Fruit fly (Drosophila melanogaster) whole organism, embryonic: ENCODE measurements around the gene lwr.

Experiments
- Antp ChIP-seq: fragments of 200-800 bp; sonication (Bioruptor generic); optimal IDR thresholded peaks from 3 replicates; lab custom pipeline; 2016; ENCODE audit warnings: missing biosample characterization, missing genetic modification characterization
- B-H2 ChIP-seq: fragments of 200-800 bp; sonication (Bioruptor generic); optimal IDR thresholded peaks from 2 replicates; lab custom pipeline; 2018; ENCODE audit warnings: missing biosample characterization, mild to moderate bottlenecking, missing genetic modification characterization
- Bdp1 ChIP-seq: fragments of 200-800 bp; sonication (Bioruptor generic); optimal IDR thresholded peaks from 3 replicates; lab custom pipeline; 2016; ENCODE audit warnings: missing biosample characterization, missing genetic modification characterization
- CG10979 ChIP-seq: fragments of 200-800 bp; sonication (Bioruptor generic); optimal IDR thresholded peaks from 2 replicates; lab custom pipeline; 2018; ENCODE audit warnings: missing biosample characterization, mild to moderate bottlenecking, missing genetic modification characterization, moderate library complexity
- CG11085 ChIP-seq: fragments of 200-800 bp; sonication (Bioruptor generic); IDR thresholded peaks from 2 replicates; pipeline ENCODE4 v1.3.6; 2022; ENCODE audit warnings: missing biosample characterization, missing genetic modification characterization
- CG11398 ChIP-seq: fragments of 200-800 bp; sonication (Bioruptor generic); optimal IDR thresholded peaks from 2 replicates; lab custom pipeline; 2016; ENCODE audit warnings: missing biosample characterization, missing genetic modification characterization
- CG13123 ChIP-seq: fragments of 200-800 bp; sonication (Bioruptor generic); optimal IDR thresholded peaks from 2 replicates; lab custom pipeline; 2016; ENCODE audit warnings: missing biosample characterization, missing genetic modification characterization
- CG13894 ChIP-seq: fragments of 200-800 bp; sonication (Bioruptor generic); optimal IDR thresholded peaks from 3 replicates; lab custom pipeline; 2018; ENCODE audit warnings: missing biosample characterization, mild to moderate bottlenecking, missing genetic modification characterization, moderate library complexity
- CG15073 ChIP-seq: fragments of 200-800 bp; sonication (Bioruptor generic); optimal IDR thresholded peaks from 2 replicates; lab custom pipeline; 2016; ENCODE audit warnings: missing biosample characterization, missing genetic modification characterization
- CG1529 ChIP-seq: fragments of 200-800 bp; sonication (Bioruptor generic); optimal IDR thresholded peaks from 3 replicates; lab custom pipeline; 2018; ENCODE audit warnings: missing biosample characterization, missing genetic modification characterization
- CG17612 ChIP-seq: fragments of 200-800 bp; sonication (Bioruptor generic); IDR thresholded peaks from 2 replicates; pipeline ENCODE4 v1.3.6; 2022; ENCODE audit warnings: missing biosample characterization, missing genetic modification characterization
- CG1832 ChIP-seq: fragments of 200-800 bp; sonication (Bioruptor generic); optimal IDR thresholded peaks from 2 replicates; lab custom pipeline; 2017; ENCODE audit warnings: missing biosample characterization, mild to moderate bottlenecking, missing genetic modification characterization, inconsistent platforms
- CG2889 ChIP-seq: fragments of 200-800 bp; sonication (Bioruptor generic); IDR thresholded peaks from 3 replicates; pipeline ENCODE4 v1.3.6; 2022; ENCODE audit warnings: missing biosample characterization, missing genetic modification characterization
- CG30020 ChIP-seq: fragments of 200-800 bp; optimal IDR thresholded peaks from 2 replicates; lab custom pipeline; 2019; ENCODE audit warnings: missing biosample characterization, mild to moderate bottlenecking, missing genetic modification characterization, moderate library complexity
- CG5245 ChIP-seq: fragments of 200-800 bp; sonication (Bioruptor generic); optimal IDR thresholded peaks from 3 replicates; lab custom pipeline; 2016; ENCODE audit warnings: missing biosample characterization, missing genetic modification characterization
- CG6254 ChIP-seq: fragments of 200-800 bp; sonication (Bioruptor generic); optimal IDR thresholded peaks from 3 replicates; lab custom pipeline; 2017; ENCODE audit warnings: mild to moderate bottlenecking, missing biosample characterization, missing genetic modification reagents, missing genetic modification characterization
- CG6791 ChIP-seq: fragments of 200-800 bp; sonication (Bioruptor generic); IDR thresholded peaks from 3 replicates; pipeline ENCODE4 v1.3.6; 2022; ENCODE audit warnings: missing biosample characterization, missing genetic modification characterization; ENCODE audit not compliant: partially characterized antibody
- CG7271 ChIP-seq: fragments of 200-800 bp; sonication (Bioruptor generic); optimal IDR thresholded peaks from 2 replicates; lab custom pipeline; 2018; ENCODE audit warnings: missing biosample characterization, mild to moderate bottlenecking, missing genetic modification characterization, moderate library complexity
- CTCF ChIP-seq: fragments of 200-800 bp; sonication (Bioruptor generic); optimal IDR thresholded peaks from 2 replicates; lab custom pipeline; 2017; ENCODE audit warnings: missing biosample characterization, mild to moderate bottlenecking, missing genetic modification characterization, moderate library complexity
- Deaf1 ChIP-seq: fragments of 200-800 bp; optimal IDR thresholded peaks from 3 replicates; lab custom pipeline; 2019; ENCODE audit warnings: missing biosample characterization, mild to moderate bottlenecking, missing genetic modification characterization, moderate library complexity
- Ets65A ChIP-seq: fragments of 200-800 bp; sonication (Bioruptor generic); peaks from one replicate; lab custom pipeline; 2016; ENCODE audit warnings: missing biosample characterization, missing genetic modification characterization
- Fer1 ChIP-seq: fragments of 200-800 bp; sonication (Bioruptor generic); optimal IDR thresholded peaks from 2 replicates; lab custom pipeline; 2017; ENCODE audit warnings: missing biosample characterization, mild to moderate bottlenecking, missing genetic modification characterization
- HLH3B ChIP-seq: fragments of 200-800 bp; sonication (Bioruptor generic); IDR thresholded peaks from 2 replicates; pipeline ENCODE4 v1.3.6; 2022; ENCODE audit warnings: missing biosample characterization, missing genetic modification characterization
- Hey ChIP-seq: fragments of 200-800 bp; sonication (Bioruptor generic); optimal IDR thresholded peaks from 3 replicates; lab custom pipeline; 2018; ENCODE audit warnings: missing biosample characterization, mild to moderate bottlenecking, missing genetic modification characterization
- Mad ChIP-seq: fragments of 200-800 bp; sonication (Bioruptor generic); optimal IDR thresholded peaks from 2 replicates; lab custom pipeline; 2016; ENCODE audit warnings: missing biosample characterization, missing genetic modification characterization
- Myb ChIP-seq: fragments of 200-800 bp; sonication (Bioruptor generic); optimal IDR thresholded peaks from 2 replicates; lab custom pipeline; 2016; ENCODE audit warnings: missing biosample characterization, missing genetic modification characterization
- NC2α ChIP-seq: fragments of 200-800 bp; sonication (Bioruptor generic); optimal IDR thresholded peaks from 2 replicates; lab custom pipeline; 2016; ENCODE audit warnings: missing biosample characterization, missing genetic modification characterization
- Nf-YC ChIP-seq: fragments of 200-800 bp; optimal IDR thresholded peaks from 3 replicates; lab custom pipeline; 2019; ENCODE audit warnings: missing biosample characterization, mild to moderate bottlenecking, missing genetic modification characterization, moderate library complexity
- Ptx1 ChIP-seq: fragments of 200-800 bp; sonication (Bioruptor generic); IDR thresholded peaks from 2 replicates; pipeline ENCODE4 v1.3.6; 2022; ENCODE audit warnings: missing biosample characterization, missing genetic modification characterization
- Spps ChIP-seq: fragments of 200-800 bp; sonication (Bioruptor generic); optimal IDR thresholded peaks from 2 replicates; lab custom pipeline; 2018; ENCODE audit warnings: missing biosample characterization, mild to moderate bottlenecking, missing genetic modification characterization
- Stat92E ChIP-seq, 3 experiments: fragments of >200 bp in 2 of 3; fragments of 200-800 bp in 1 of 3; sonication (Bioruptor generic) in 1 of 3; optimal IDR thresholded peaks; 2 replicates each; lab custom pipeline; 2017 to 2019; ENCODE audit warnings: missing biosample characterization in 3 of 3, missing genetic modification characterization in 3 of 3, mild to moderate bottlenecking in 1 of 3, moderate library complexity in 1 of 3
- TFAM ChIP-seq: fragments of 200-800 bp; sonication (Bioruptor generic); optimal IDR thresholded peaks from 2 replicates; lab custom pipeline; 2017; ENCODE audit warnings: missing biosample characterization, missing genetic modification characterization, inconsistent platforms
- Xrp1 ChIP-seq: fragments of 200-800 bp; sonication (Bioruptor generic); IDR thresholded peaks from 2 replicates; pipeline ENCODE4 v1.3.6; 2022; ENCODE audit warnings: missing biosample characterization, missing genetic modification characterization
- ab ChIP-seq: fragments of 200-800 bp; sonication (Bioruptor generic); optimal IDR thresholded peaks from 2 replicates; lab custom pipeline; 2016; ENCODE audit warnings: missing biosample characterization, missing genetic modification characterization
- az2 ChIP-seq: fragments of 200-800 bp; sonication (Bioruptor generic); optimal IDR thresholded peaks from 3 replicates; lab custom pipeline; 2016; ENCODE audit warnings: missing biosample characterization, missing genetic modification characterization
- bab2 ChIP-seq: fragments of 200-800 bp; sonication (Bioruptor generic); optimal IDR thresholded peaks from 2 replicates; lab custom pipeline; 2016; ENCODE audit warnings: missing biosample characterization, missing genetic modification characterization
- bbx ChIP-seq: fragments of 200-800 bp; sonication (Bioruptor generic); IDR thresholded peaks from 2 replicates; pipeline ENCODE4 v1.3.6; 2022; ENCODE audit warnings: missing biosample characterization, missing genetic modification characterization; ENCODE audit not compliant: partially characterized antibody
- caup ChIP-seq: fragments of 200-800 bp; sonication (Bioruptor generic); optimal IDR thresholded peaks from 3 replicates; lab custom pipeline; 2017; ENCODE audit warnings: missing biosample characterization, mild to moderate bottlenecking, missing genetic modification characterization, moderate library complexity; ENCODE audit not compliant: severe bottlenecking
- chm ChIP-seq: fragments of 200-800 bp; sonication (Bioruptor generic); IDR thresholded peaks from 2 replicates; pipeline ENCODE4 v1.3.6; 2022; ENCODE audit warnings: missing biosample characterization, missing genetic modification characterization
- chn ChIP-seq: fragments of 200-800 bp; sonication (Bioruptor generic); optimal IDR thresholded peaks from 2 replicates; lab custom pipeline; 2016; ENCODE audit warnings: missing biosample characterization, missing genetic modification characterization
- gro ChIP-seq: fragments of 200-800 bp; sonication (Bioruptor generic); optimal IDR thresholded peaks from 2 replicates; lab custom pipeline; 2016; ENCODE audit warnings: missing biosample characterization, missing genetic modification characterization
- hbn ChIP-seq: fragments of 200-800 bp; sonication (Bioruptor generic); IDR thresholded peaks from 2 replicates; pipeline ENCODE4 v1.3.6; 2022; ENCODE audit warnings: missing biosample characterization, missing genetic modification characterization; ENCODE audit not compliant: partially characterized antibody
- inv ChIP-seq: fragments of 200-800 bp; sonication (Bioruptor generic); IDR thresholded peaks from 2 replicates; pipeline ENCODE4 v1.3.6; 2022; ENCODE audit warnings: missing biosample characterization, missing genetic modification characterization; ENCODE audit not compliant: partially characterized antibody
- knrl ChIP-seq: fragments of 200-800 bp; sonication (Bioruptor generic); IDR thresholded peaks from 3 replicates; pipeline ENCODE4 v1.3.6; 2022; ENCODE audit warnings: missing biosample characterization, missing genetic modification characterization; ENCODE audit not compliant: partially characterized antibody
- mirr ChIP-seq: fragments of 200-800 bp; sonication (Bioruptor generic); optimal IDR thresholded peaks from 3 replicates; lab custom pipeline; 2018; ENCODE audit warnings: missing biosample characterization, mild to moderate bottlenecking, missing genetic modification characterization
- nerfin-1 ChIP-seq: fragments of 200-800 bp; sonication (Bioruptor generic); optimal IDR thresholded peaks from 3 replicates; lab custom pipeline; 2019; ENCODE audit warnings: missing biosample characterization, mild to moderate bottlenecking, missing genetic modification characterization, moderate library complexity
- onecut ChIP-seq: fragments of 200-800 bp; sonication (Bioruptor generic); IDR thresholded peaks from 2 replicates; pipeline ENCODE4 v1.3.6; 2022; ENCODE audit warnings: missing biosample characterization, missing genetic modification characterization
- sc ChIP-seq, 3 experiments: fragments of >200 bp in 2 of 3; fragments of 200-800 bp in 1 of 3; sonication (Bioruptor generic) in 1 of 3; optimal IDR thresholded peaks; 2 replicates in 2 of 3; 3 replicates in 1 of 3; lab custom pipeline; 2017; ENCODE audit warnings: mild to moderate bottlenecking in 1 of 3, missing biosample characterization in 1 of 3, missing genetic modification characterization in 1 of 3, missing genetic modification reagents in 1 of 3
- slp2 ChIP-seq: fragments of 200-800 bp; sonication (Bioruptor generic); optimal IDR thresholded peaks from 2 replicates; lab custom pipeline; 2016; ENCODE audit warnings: missing biosample characterization, missing genetic modification characterization
- trh ChIP-seq: fragments of 200-800 bp; sonication (Bioruptor generic); optimal IDR thresholded peaks from 2 replicates; lab custom pipeline; 2016; ENCODE audit warnings: missing biosample characterization, missing genetic modification characterization
- wdn ChIP-seq: fragments of 200-800 bp; sonication (Bioruptor generic); IDR thresholded peaks from 2 replicates; pipeline ENCODE4 v1.3.6; 2022; ENCODE audit warnings: missing biosample characterization, missing genetic modification characterization
- wor ChIP-seq: fragments of 200-800 bp; sonication (Bioruptor generic); IDR thresholded peaks from 2 replicates; pipeline ENCODE4 v1.3.6; 2022; ENCODE audit warnings: missing biosample characterization, missing genetic modification characterization

lwr gene

dm6 chr2L:549637-550036, 7.3 kb upstream of the lwr start (continued):
- TF ChIP-seq CG11398 (no peak), ab (GFP tag; lab: Kevin White, UChicago) (no peak), chn (GFP tag; lab: Kevin White, UChicago) (no peak), Spps (tag; lab: Kevin White, UChicago) (no peak), Mad (GFP tag; lab: Kevin White, UChicago) (no peak), TFAM (GFP tag; lab: Kevin White, UChicago) (no peak), CG6254 (no peak), CG7271 (tag; lab: Kevin White, UChicago) (no peak), Stat92E (GFP tag; optimal IDR thresholded peaks at IDR 0.05; lab: Kevin White, UChicago) (no peak), knrl (GFP tag; lab: Robert Waterston, UW) (no peak), hbn (GFP tag; lab: Robert Waterston, UW) (no peak), caup (GFP tag; lab: Kevin White, UChicago) (no peak), az2 (GFP tag; lab: Kevin White, UChicago) (no peak), trh (GFP tag; lab: Kevin White, UChicago) (no peak), nerfin-1 (tag; lab: Kevin White, UChicago) (peak; percentile 27), Antp (no peak), HLH3B (GFP tag; lab: Robert Waterston, UW) (no peak), wor (GFP tag; lab: Robert Waterston, UW) (no peak), sc (optimal IDR thresholded peaks at IDR 0.05; lab: Kevin White, UChicago) (no peak), sc (GFP tag; optimal IDR thresholded peaks at IDR 0.05; lab: Kevin White, UChicago) (no peak), CTCF (GFP tag; lab: Kevin White, UChicago) (no peak), chm (GFP tag; lab: Robert Waterston, UW) (no peak), inv (GFP tag; lab: Robert Waterston, UW) (peak; percentile 36; the same call in 1 of the 2 replicates), Ptx1 (0 out of 2 replicates have a peak, but pooled peaks have one; percentile 15), bbx (GFP tag; lab: Robert Waterston, UW) (peak; percentile 54; the same call in 1 of the 2 replicates), CG6791 (GFP tag; lab: Robert Waterston, UW) (peak; percentile 74), Hey (peak; percentile 90), Fer1 (GFP tag; lab: Kevin White, UChicago) (no peak), bab2 (GFP tag; lab: Kevin White, UChicago) (no peak)

DNA sequence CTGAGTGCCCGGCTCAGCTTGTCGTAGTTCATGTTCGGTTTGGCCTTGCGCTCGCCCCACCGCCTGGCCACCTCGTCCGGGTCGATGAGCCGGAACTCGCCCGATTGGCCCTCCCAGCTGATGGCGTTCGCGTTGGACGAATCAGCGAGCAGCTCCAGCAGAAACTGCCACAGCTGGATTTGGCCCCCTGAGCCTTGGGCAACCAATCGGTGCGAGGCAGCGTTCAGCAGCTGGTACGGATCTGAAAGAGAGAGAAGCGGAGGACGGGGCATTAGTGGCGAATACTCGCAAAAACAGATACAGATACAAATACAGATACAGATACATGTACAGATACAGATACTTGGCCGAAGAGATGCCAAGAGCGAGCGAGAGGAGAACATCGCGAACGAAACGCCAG, 5.6 kb upstream of the lwr start:
- TF ChIP-seq CG15073 (GFP tag; lab: Kevin White, UChicago) (no peak), Xrp1 (GFP tag; lab: Robert Waterston, UW) (no peak), CG13123 (GFP tag; lab: Kevin White, UChicago) (no peak), CG10979 (tag; lab: Kevin White, UChicago) (no peak), Deaf1 (peak; percentile 33), gro (GFP tag; lab: Kevin White, UChicago) (no peak), wor (GFP tag; lab: Robert Waterston, UW) (no peak), Myb (GFP tag; lab: Kevin White, UChicago) (no peak), CG1832 (GFP tag; lab: Kevin White, UChicago) (peak; percentile 18), mirr (GFP tag; lab: Kevin White, UChicago) (no peak), CG17612 (GFP tag; lab: Robert Waterston, UW) (no peak), wdn (GFP tag; lab: Robert Waterston, UW) (no peak), CG30020 (no peak), Bdp1 (GFP tag; lab: Kevin White, UChicago) (no peak), CG2889 (no peak), CG5245 (GFP tag; lab: Kevin White, UChicago) (no peak), slp2 (no peak), B-H2 (no peak), Ets65A (GFP tag; lab: Kevin White, UChicago) (peak; percentile 61), Nf-YC (tag; lab: Kevin White, UChicago) (peak; percentile 96), onecut (GFP tag; lab: Robert Waterston, UW) (no peak), CG11085 (no peak), CG13894 (tag; lab: Kevin White, UChicago) (no peak), CG1529 (GFP tag; lab: Kevin White, UChicago) (no peak), NC2α (GFP tag; lab: Kevin White, UChicago) (no peak)
